Worm (Caenorhabditis elegans) whole organism, young adult: Measurements from ENCODE around the gene C02E7.7.

Source experiments
- B0336.3 ChIP-seq: fragments of 200-800 bp; sonication (Bioruptor generic); IDR thresholded peaks from 2 replicates; pipeline ENCODE4 v1.3.6; 2022; ENCODE audit warnings: missing genetic modification characterization, missing compliant biosample characterization
- F37B4.10 ChIP-seq: fragments of 200-800 bp; sonication (Bioruptor generic); IDR thresholded peaks from 2 replicates; pipeline ENCODE4 v1.3.6; 2022; ENCODE audit warnings: missing genetic modification characterization, missing compliant biosample characterization
- Y79H2A.3 ChIP-seq: fragments of 200-800 bp; sonication (Bioruptor generic); conservative IDR thresholded peaks from 2 replicates; pipeline ENCODE4 v1.3.6; 2022; ENCODE audit warnings: missing genetic modification reagents, missing genetic modification characterization, missing compliant biosample characterization
- lin-35 ChIP-seq, 3 experiments: fragments of 150-350 bp in 2 of 3; sonication (generic microtip) in 1 of 3; optimal IDR thresholded peaks; 2 replicates each; lab custom pipeline; 2014 to 2018; ENCODE audit warnings: missing biosample characterization in 3 of 3, missing genetic modification characterization in 3 of 3, missing genetic modification reagents in 3 of 3
- snpc-4 ChIP-seq, 5 experiments: fragments of 150-350 bp in 1 of 5; sonication (generic microtip) in 4 of 5; optimal IDR thresholded peaks; 2 replicates each; lab custom pipeline; 2014 to 2018; ENCODE audit warnings: missing genetic modification characterization in 5 of 5, missing biosample characterization in 3 of 5, antibody characterized with exemption in 2 of 5, mild to moderate bottlenecking in 2 of 5, missing compliant biosample characterization in 2 of 5, missing genotype in 2 of 5, moderate library complexity in 2 of 5, missing genetic modification reagents in 1 of 5
- sptf-2 ChIP-seq: fragments of 200-800 bp; sonication (Bioruptor generic); optimal IDR thresholded peaks from 2 replicates; lab custom pipeline; 2018; ENCODE audit warnings: mild to moderate bottlenecking, missing genetic modification characterization, missing compliant biosample characterization

ce11 chrV:4885372-4885771 is 33.0 kb downstream of the C02E7.7 start, which contains the start of gene T19H12.3:
- TF ChIP-seq Y79H2A.3 (GFP tag; lab: Robert Waterston, UW), result no peak
- TF ChIP-seq F37B4.10 (GFP tag; lab: Robert Waterston, UW), result no peak
- TF ChIP-seq sptf-2 (GFP tag; lab: Kevin White, UChicago), result no peak
- TF ChIP-seq B0336.3, result no peak
- no peak for TF ChIP-seq snpc-4 (GFP tag; optimal IDR thresholded peaks at IDR 0.05; lab: Kevin White, UChicago)
- no peak for TF ChIP-seq snpc-4 (tag; optimal IDR thresholded peaks at IDR 0.05; lab: Kevin White, UChicago)
- TF ChIP-seq lin-35 (GFP tag; optimal IDR thresholded peaks at IDR 0.05; lab: Kevin White, UChicago), result no peak
